Worm (Caenorhabditis elegans) whole organism, L1 larva: ENCODE measurements around the gene glb-13.

Experiments
- Y116A8C.19 ChIP-seq: sonication (generic microtip); optimal IDR thresholded peaks from 2 replicates; lab custom pipeline; 2016; ENCODE audit warnings: missing compliant biosample characterization, missing genetic modification characterization, borderline replicate concordance
- ama-1 ChIP-seq: fragments of 150-350 bp; optimal IDR thresholded peaks from 2 replicates; lab custom pipeline; 2014
- ceh-90 ChIP-seq: sonication (generic microtip); optimal IDR thresholded peaks from 2 replicates; lab custom pipeline; 2016; ENCODE audit warnings: missing genetic modification characterization, missing compliant biosample characterization
- egl-27 ChIP-seq, 2 experiments: fragments of 150-350 bp in 1 of 2; sonication (generic microtip); optimal IDR thresholded peaks; 3 replicates each; lab custom pipeline; 2017 to 2018; ENCODE audit warnings: missing biosample characterization in 2 of 2, missing genetic modification characterization in 2 of 2, missing genetic modification reagents in 2 of 2
- elt-2 ChIP-seq: sonication (generic microtip); optimal IDR thresholded peaks from 2 replicates; lab custom pipeline; 2016; ENCODE audit warnings: missing genetic modification characterization, mild to moderate bottlenecking, inconsistent platforms, missing compliant biosample characterization, missing genetic modification reagents
- fkh-10 ChIP-seq: sonication (generic microtip); optimal IDR thresholded peaks from 2 replicates; lab custom pipeline; 2017; ENCODE audit warnings: missing biosample characterization, missing genetic modification reagents, missing genetic modification characterization
- irx-1 ChIP-seq: sonication (generic microtip); optimal IDR thresholded peaks from 2 replicates; lab custom pipeline; 2016; ENCODE audit warnings: missing genetic modification characterization, missing compliant biosample characterization
- nhr-11 ChIP-seq: fragments of 150-350 bp; optimal IDR thresholded peaks from 2 replicates; lab custom pipeline; 2014; ENCODE audit warnings: missing biosample characterization, missing genetic modification characterization
- nhr-84 ChIP-seq: sonication (generic microtip); optimal IDR thresholded peaks from 2 replicates; lab custom pipeline; 2017; ENCODE audit warnings: missing biosample characterization, missing genetic modification characterization
- swsn-7 ChIP-seq: sonication (generic microtip); optimal IDR thresholded peaks from 2 replicates; lab custom pipeline; 2016; ENCODE audit warnings: missing genetic modification characterization, missing compliant biosample characterization
- ztf-4 ChIP-seq: fragments of 150-350 bp; optimal IDR thresholded peaks from 2 replicates; lab custom pipeline; 2014; ENCODE audit warnings: missing biosample characterization, missing genetic modification characterization

DNA sequence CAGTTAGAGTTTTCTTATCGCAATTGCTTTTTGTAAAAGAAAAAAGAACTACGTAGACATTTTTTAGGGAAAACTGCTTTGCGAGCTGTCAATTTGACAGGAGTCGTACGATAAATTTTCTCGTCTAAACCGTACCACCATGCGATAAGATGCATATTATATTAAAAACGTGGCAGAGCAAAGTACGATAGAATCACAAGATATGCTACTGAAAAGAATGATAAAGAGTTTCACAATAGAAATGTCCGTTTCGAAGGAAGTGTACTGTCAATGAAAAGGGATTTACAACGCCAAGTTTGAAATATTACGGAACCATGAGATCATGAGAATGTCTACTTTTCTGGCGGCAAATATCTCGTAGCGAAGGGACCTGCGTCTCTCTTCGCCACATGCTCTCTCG is 13.4 kb downstream of the glb-13 start, which contains the start of gene F19H6.5:
- TF ChIP-seq Y116A8C.19 (tag; lab: Kevin White, UChicago) (no peak), irx-1 (tag; lab: Kevin White, UChicago) (no peak), nhr-84 (no peak), fkh-10 (GFP tag; lab: Kevin White, UChicago) (no peak), nhr-11 (tag; lab: Kevin White, UChicago) (no peak), elt-2 (tag; lab: Kevin White, UChicago) (no peak), ceh-90 (no peak), ama-1 (lab: Kevin White, UChicago) (no peak), egl-27 (tag; optimal IDR thresholded peaks at IDR 0.05; lab: Kevin White, UChicago) (no peak), ztf-4 (tag; lab: Kevin White, UChicago) (no peak), swsn-7 (no peak)
